Fruit fly (Drosophila melanogaster) whole organism, pupa: ENCODE results near the gene CG6283.

ENCODE experiments used
- CG13204 ChIP-seq: fragments of 200-800 bp; sonication (Bioruptor generic); optimal IDR thresholded peaks from 2 replicates; lab custom pipeline; 2018; ENCODE audit warnings: missing biosample characterization, mild to moderate bottlenecking, missing genetic modification characterization, moderate library complexity
- CG14655 ChIP-seq: fragments of 200-800 bp; sonication (Bioruptor generic); optimal IDR thresholded peaks from 3 replicates; lab custom pipeline; 2017; ENCODE audit warnings: mild to moderate bottlenecking, missing biosample characterization, missing genetic modification reagents, missing genetic modification characterization
- CG15710 ChIP-seq: fragments of 200-800 bp; sonication (Bioruptor generic); optimal IDR thresholded peaks from 2 replicates; lab custom pipeline; 2018; ENCODE audit warnings: missing biosample characterization, mild to moderate bottlenecking, missing genetic modification characterization, moderate library complexity
- CG32121 ChIP-seq: fragments of 200-800 bp; sonication (Bioruptor generic); IDR thresholded peaks from 2 replicates; pipeline ENCODE4 v1.3.6; 2022; ENCODE audit warnings: missing biosample characterization, missing genetic modification characterization
- CG4496 ChIP-seq: fragments of 200-800 bp; sonication (Bioruptor generic); IDR thresholded peaks from 3 replicates; pipeline ENCODE4 v1.3.6; 2022; ENCODE audit warnings: missing biosample characterization, missing genetic modification characterization
- CG9948 ChIP-seq: fragments of 200-800 bp; sonication (Bioruptor generic); optimal IDR thresholded peaks from 2 replicates; lab custom pipeline; 2018; ENCODE audit warnings: missing biosample characterization, mild to moderate bottlenecking, missing genetic modification characterization, moderate library complexity
- EcR ChIP-seq: fragments of 200-800 bp; sonication (Bioruptor generic); optimal IDR thresholded peaks from 3 replicates; lab custom pipeline; 2019; ENCODE audit warnings: missing biosample characterization, missing genetic modification characterization, mild to moderate bottlenecking, moderate library complexity, missing genetic modification reagents
- Ets98B ChIP-seq: fragments of 200-800 bp; sonication (Bioruptor generic); IDR thresholded peaks from 2 replicates; pipeline ENCODE4 v1.3.6; 2022; ENCODE audit warnings: missing biosample characterization, missing genetic modification characterization
- Pif1B ChIP-seq: fragments of 200-800 bp; sonication (Bioruptor generic); optimal IDR thresholded peaks from 3 replicates; lab custom pipeline; 2016; ENCODE audit warnings: missing biosample characterization, missing genetic modification characterization
- fd96Ca ChIP-seq: fragments of 200-800 bp; sonication (Bioruptor generic); IDR thresholded peaks from 3 replicates; pipeline ENCODE4 v1.3.6; 2022; ENCODE audit warnings: missing biosample characterization, missing genetic modification characterization
- gl ChIP-seq: fragments of 200-800 bp; sonication (Bioruptor generic); optimal IDR thresholded peaks from 2 replicates; lab custom pipeline; 2018; ENCODE audit warnings: missing biosample characterization, mild to moderate bottlenecking, missing genetic modification characterization
- rn ChIP-seq: fragments of 200-800 bp; sonication (Bioruptor generic); IDR thresholded peaks from 2 replicates; pipeline ENCODE4 v1.3.6; 2022; ENCODE audit warnings: missing biosample characterization, missing genetic modification characterization

dm6 chr3R:27002787-27003186, 18.4 kb downstream of the CG6283 start:
- no peak for TF ChIP-seq CG4496 (GFP tag; lab: Robert Waterston, UW)
- TF ChIP-seq CG14655 (GFP tag; lab: Kevin White, UChicago): no peak
- no peak for TF ChIP-seq CG32121 (GFP tag; lab: Robert Waterston, UW)
- TF ChIP-seq Pif1B: no peak
- no peak for TF ChIP-seq gl
- TF ChIP-seq CG15710 (tag; lab: Kevin White, UChicago): no peak
- no peak for TF ChIP-seq EcR (GFP tag; lab: Kevin White, UChicago)
- TF ChIP-seq CG9948 (tag; lab: Kevin White, UChicago): no peak
- no peak for TF ChIP-seq rn (GFP tag; lab: Robert Waterston, UW)
- no peak for TF ChIP-seq CG13204 (GFP tag; lab: Kevin White, UChicago)
- no peak for TF ChIP-seq Ets98B
- TF ChIP-seq fd96Ca (GFP tag; lab: Robert Waterston, UW): no peak
